Worm (Caenorhabditis elegans) whole organism, mixed stage, embryonic: ENCODE data around the gene arrd-14.

Source experiments
- mab-5 ChIP-seq: fragments of 150-350 bp; optimal IDR thresholded peaks from 2 replicates; lab custom pipeline; 2014; ENCODE audit warnings: missing biosample characterization, missing genetic modification characterization
- pha-4 ChIP-seq: fragments of 150-350 bp; optimal IDR thresholded peaks from 2 replicates; lab custom pipeline; 2018; ENCODE audit warnings: missing biosample characterization, missing genetic modification reagents, missing genetic modification characterization
- unc-62 ChIP-seq: fragments of 150-350 bp; optimal IDR thresholded peaks from 2 replicates; lab custom pipeline; 2014; ENCODE audit warnings: missing biosample characterization, missing genetic modification reagents, missing genetic modification characterization

ce11 chrII:13739423-13739822 is 12.7 kb upstream of the arrd-14 start:
- TF ChIP-seq unc-62 (no peak), mab-5 (no peak), pha-4 (peak; percentile 16)
